Worm (Caenorhabditis elegans): Measurements from ENCODE around the gene ugt-60.
A peak's percentile ranks its signal among the peaks of the same experiment; 100 is the strongest.
"Not testable (repeated sequence)": the region's sequence is repeated elsewhere in the genome, so short reads cannot be mapped to it uniquely, and the experiment has no call there.

The ugt-60 gene

DNA sequence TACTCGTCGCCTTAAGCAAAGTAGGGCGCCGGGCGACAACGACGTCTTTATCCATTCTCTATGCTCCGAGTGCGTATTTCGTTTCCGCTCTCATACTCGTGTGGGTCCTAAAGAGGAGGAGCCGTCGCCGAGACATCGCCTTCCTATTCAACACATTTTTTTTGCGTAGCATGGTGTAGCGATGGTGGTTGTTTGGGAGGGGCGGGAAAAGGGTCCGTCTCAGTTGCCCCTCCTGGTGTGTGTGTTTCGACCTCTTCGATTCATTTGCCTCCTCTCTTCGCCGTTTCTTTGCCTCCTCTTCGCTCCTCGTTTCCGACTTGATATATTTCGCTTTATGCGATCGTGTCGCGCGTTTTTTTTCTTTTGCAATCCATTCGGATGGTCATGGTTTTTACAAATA is 22.9 kb upstream of the ugt-60 start:
- TF ChIP-seq him-1 (tag; optimal IDR thresholded peaks at IDR 0.05) (no peak), W03F9.2 (tag; optimal IDR thresholded peaks at IDR 0.05) (no peak), dao-5 (tag; optimal IDR thresholded peaks at IDR 0.05) (no peak)

DNA sequence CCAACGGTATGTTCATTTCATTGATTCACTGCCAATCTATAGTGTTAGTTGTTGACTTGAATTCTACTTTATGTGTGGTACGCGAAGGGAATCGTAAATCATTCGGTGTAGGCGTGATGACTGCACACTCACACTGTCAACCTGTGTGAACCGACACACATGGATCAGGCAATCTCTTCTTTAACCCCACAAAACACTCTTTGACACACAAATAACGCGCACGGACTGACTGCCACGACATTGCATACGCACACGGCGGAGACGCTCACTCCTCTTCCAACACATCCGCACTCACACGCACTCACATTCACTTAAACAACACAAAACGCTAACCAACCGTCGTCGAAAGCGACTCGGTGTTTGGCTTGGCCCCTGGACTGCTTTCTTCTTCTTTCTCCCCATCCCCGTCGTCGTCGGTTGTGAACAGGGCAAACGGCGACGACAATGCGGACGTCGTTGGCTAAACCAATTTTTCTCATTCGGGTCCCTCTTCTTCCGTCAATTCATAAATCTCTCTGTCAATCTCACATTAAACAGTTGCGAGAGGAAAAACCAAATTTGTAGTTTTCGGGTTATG is 21.4 kb upstream of the ugt-60 start:
- TF ChIP-seq W03F9.2 (tag; optimal IDR thresholded peaks at IDR 0.05): no peak
- no peak for TF ChIP-seq him-1 (tag; optimal IDR thresholded peaks at IDR 0.05)
- TF ChIP-seq dao-5 (tag; optimal IDR thresholded peaks at IDR 0.05): no peak

DNA sequence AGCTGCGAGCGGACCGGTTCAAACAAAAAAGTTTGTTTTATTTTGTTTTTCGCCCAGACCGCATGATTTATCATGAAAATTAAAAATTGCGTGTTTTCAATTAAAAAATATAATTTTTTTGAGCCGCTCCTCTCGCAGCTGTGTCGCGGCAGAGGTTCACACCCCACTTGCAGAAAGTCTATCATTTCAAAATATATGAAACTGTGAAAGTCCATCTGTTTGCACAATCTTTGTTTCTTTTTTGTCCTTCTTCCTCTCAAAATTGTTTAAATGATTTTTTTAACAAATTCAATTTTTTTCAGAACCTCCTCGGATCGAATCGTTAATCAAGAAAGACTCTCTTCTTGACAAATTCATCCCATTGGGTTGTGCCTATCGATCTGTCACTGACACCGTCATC is 20.7 kb upstream of the ugt-60 start, which contains the start of gene tlk-1:
tlk-1 (plus strand) TSS at position 301 of the 400 bp plus-strand sequence.
- no peak for TF ChIP-seq dao-5 (tag; optimal IDR thresholded peaks at IDR 0.05)

DNA sequence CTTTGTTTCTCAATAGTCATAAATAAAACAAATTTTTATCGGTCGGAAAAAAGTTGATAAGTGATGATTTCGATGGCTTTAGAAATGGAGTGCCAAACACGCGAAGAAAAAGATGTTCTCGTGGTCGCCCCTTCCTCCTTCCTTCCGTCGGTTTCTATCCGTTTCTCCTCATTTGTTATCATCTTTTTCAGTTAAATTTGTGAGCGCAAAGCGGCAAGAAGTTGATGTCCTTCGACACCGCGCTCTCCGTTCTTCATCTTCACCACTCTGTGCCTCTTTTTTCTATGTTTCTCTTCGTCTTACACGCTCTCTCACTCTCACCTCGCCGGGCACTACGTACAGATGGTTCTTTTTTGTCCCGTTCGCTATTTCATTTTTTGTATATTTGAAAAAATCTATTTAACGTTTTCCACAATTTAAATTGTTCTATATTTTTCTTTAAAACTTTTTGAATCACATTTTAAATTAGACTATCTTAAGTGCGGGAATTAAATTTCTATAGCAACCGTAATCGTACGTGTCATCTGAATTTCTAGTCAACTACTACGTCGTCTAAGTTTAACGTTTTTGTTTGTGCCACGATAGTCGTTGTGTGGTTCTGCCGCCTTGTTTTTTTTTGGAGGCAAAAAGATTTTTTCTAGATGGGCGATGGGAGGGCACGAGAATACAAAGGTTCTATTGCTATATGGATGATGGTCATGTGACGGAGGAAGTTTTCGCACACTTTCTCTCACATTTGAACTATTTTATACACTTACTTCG is 20.0 kb upstream of the ugt-60 start:
- TF ChIP-seq him-1 (tag; optimal IDR thresholded peaks at IDR 0.05): no peak
- TF ChIP-seq W03F9.2 (tag; optimal IDR thresholded peaks at IDR 0.05): no peak
- no peak for TF ChIP-seq dao-5 (tag; optimal IDR thresholded peaks at IDR 0.05)

DNA sequence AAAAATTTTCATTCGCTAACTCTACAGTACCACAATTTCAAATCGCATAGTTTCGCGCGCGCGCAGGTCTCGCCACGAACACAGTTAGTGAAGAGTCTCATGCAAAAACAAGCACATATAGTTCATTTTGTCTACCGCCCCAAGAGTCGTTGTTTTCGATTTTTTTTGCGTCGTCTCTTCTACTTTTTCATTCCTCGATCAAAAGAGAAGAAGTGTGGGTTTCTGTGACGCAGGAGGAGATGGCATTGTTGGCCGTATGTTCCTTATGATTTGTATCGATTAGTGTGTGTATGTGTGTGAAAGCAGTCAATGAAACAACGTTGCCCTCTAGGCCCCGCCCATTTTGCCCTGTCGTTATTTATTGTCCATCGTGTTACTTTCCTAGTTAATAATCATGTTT is 19.0 kb upstream of the ugt-60 start:
- TF ChIP-seq W03F9.2 (tag; optimal IDR thresholded peaks at IDR 0.05): no peak
- TF ChIP-seq dao-5 (tag; optimal IDR thresholded peaks at IDR 0.05): no peak
- TF ChIP-seq him-1 (tag; optimal IDR thresholded peaks at IDR 0.05): no peak

DNA sequence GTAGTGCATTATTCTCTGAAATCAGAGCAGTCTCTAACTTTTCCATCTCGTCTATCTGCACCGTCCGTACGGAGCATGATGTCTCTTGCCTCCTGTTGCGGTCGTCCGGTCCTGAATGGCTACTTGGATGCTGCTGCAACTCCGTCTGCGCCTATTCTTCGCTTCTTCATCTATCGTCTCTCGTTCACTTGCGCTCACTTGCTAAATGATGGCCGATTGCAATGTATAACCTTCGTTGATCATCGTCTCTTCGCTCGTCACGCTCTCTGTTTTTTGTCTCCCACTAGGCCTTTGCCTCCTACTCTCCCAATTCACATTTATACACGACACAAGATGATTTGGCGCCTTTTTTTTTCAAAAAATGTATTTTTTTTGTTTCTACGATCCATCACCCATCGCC is 18.5 kb upstream of the ugt-60 start:
- peak; percentile 14 for TF ChIP-seq W03F9.2 (tag; optimal IDR thresholded peaks at IDR 0.05)
- no peak for TF ChIP-seq dao-5 (tag; optimal IDR thresholded peaks at IDR 0.05)
- peak; percentile 35 for TF ChIP-seq him-1 (tag; optimal IDR thresholded peaks at IDR 0.05)

DNA sequence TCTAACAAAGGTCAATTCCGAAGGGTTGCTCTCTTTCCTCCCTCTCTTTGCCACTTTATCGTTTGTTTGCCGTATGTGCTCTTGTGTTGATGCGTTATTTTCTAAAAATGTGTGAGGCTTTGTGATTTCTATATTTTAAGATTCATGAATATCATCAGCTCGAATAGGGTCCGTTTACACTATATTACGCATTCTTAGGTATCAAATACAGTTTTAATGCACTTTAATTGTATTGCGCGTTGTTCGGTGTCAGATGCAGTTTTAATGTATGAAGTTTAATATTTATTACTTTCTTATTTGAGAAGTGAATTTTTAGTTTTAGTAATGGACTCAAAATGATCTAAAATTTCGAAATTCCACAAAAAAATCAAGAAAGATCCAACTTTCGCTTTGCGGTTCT is 17.6 kb upstream of the ugt-60 start, which contains the start of gene bud-31:
bud-31 (minus strand) TSS at position 101 of the 400 bp plus-strand sequence.
- no peak for TF ChIP-seq W03F9.2 (tag; optimal IDR thresholded peaks at IDR 0.05)
- TF ChIP-seq him-1 (tag; optimal IDR thresholded peaks at IDR 0.05): no peak
- TF ChIP-seq dao-5 (tag; optimal IDR thresholded peaks at IDR 0.05): no peak

DNA sequence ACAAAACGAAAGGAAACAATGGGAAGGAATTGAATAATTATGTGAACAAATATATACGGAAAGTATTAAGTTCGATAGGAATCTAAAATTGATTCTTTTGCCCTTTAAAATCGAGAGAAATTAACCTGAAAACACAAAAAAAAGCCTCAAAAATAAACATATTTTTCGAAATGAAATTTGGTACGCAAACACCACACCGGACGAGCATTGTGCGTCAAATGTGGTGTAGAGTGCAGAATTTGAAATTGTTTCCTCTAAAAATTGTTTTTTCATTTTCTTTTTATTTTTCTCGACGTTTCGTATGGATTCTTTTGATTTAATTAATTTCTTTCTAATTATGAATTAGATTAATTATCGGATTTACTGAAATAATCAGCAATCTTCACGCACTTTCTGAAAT is 16.5 kb upstream of the ugt-60 start:
- TF ChIP-seq him-1 (tag; optimal IDR thresholded peaks at IDR 0.05) (no peak), W03F9.2 (tag; optimal IDR thresholded peaks at IDR 0.05) (no peak), dao-5 (tag; optimal IDR thresholded peaks at IDR 0.05) (no peak)

DNA sequence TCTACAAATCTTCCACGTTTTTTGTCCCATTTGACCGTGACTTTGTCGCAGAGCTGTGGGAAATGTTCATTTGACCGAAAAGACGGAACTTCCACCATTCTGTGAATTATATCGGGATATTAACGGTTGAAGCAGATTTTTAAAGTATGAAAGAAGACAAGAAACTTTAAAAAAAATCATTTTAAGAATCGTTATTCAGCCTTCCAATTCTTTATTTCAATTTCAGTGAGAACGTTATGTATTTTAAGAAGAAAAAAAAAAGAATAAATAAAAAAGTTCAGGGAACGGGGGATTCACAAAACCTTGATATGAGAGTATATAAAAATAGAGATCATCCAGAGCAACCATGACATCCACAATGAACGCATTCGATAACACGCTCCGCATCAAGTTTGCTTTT is 15.6 kb upstream of the ugt-60 start, which contains the start of gene set-3:
set-3 (minus strand) TSS at position 101 of the 400 bp plus-strand sequence.
- no peak for TF ChIP-seq W03F9.2 (tag; optimal IDR thresholded peaks at IDR 0.05)
- no peak for TF ChIP-seq dao-5 (tag; optimal IDR thresholded peaks at IDR 0.05)
- no peak for TF ChIP-seq him-1 (tag; optimal IDR thresholded peaks at IDR 0.05)

DNA sequence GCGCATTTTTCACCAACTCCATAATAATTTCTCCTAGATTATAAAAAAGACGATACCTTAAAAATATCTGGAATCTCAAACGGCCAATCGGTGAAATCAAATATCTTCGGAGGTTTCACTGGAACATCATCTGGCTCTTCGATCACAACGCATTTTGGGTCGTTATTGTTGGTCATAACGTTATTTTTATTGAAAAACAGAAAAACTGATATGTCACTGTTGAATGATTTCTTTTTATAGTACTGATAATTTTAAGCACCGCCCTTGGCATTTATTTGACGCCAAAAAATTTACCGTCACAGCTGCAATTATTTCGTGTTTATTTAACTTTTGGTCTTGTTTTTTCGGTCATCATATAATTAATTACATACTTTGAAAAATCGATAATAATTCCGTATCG is 11.2 kb upstream of the ugt-60 start, which contains the start of gene best-5:
best-5 (minus strand) TSS at position 210 of the 400 bp plus-strand sequence.
- TF ChIP-seq W03F9.2 (tag; optimal IDR thresholded peaks at IDR 0.05) (no peak), him-1 (tag; optimal IDR thresholded peaks at IDR 0.05) (no peak), dao-5 (tag; optimal IDR thresholded peaks at IDR 0.05) (no peak)

DNA sequence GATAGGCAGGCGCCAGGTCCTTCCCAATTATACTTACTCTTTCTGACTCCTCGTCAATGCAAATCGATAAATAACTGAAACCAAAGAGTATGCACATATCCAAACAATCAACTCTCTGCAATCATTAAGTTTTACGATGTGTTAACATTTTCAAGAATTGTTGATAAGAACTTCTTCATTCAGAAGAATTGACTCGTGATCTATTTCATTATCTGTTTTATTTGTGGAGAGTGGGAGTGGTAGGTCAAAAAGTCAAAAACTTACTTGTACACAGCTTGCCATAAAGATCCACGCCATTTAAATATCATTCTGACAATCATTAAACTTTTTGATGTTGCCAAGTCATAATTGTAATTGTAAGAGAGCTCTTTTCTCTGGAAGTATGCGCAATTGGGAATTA is 10.5 kb upstream of the ugt-60 start:
- TF ChIP-seq W03F9.2 (tag; optimal IDR thresholded peaks at IDR 0.05) (no peak), him-1 (tag; optimal IDR thresholded peaks at IDR 0.05) (no peak), dao-5 (tag; optimal IDR thresholded peaks at IDR 0.05) (no peak)

DNA sequence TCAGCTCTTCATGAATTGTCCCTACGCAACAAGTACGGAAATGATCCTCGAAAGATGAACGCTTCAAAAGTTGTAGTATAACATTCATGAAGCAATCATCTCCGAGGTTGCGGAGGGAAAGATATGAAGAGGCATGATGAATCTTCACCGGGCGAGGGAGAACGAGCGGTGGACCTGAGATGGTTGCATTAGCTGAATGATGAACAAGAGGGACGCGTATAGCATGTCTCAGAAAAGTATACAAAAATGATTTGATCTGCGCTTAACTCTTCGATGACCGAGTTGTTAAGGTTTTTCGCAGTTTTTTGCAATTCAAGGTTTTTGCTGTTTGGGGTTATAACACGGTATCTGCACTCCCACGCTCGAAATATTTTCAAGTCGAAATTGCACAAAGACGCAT is 7.1 kb upstream of the ugt-60 start, which contains the start of gene C07A9.10:
C07A9.10 (minus strand) TSS at position 101 of the 400 bp plus-strand sequence.
- TF ChIP-seq dao-5 (tag; optimal IDR thresholded peaks at IDR 0.05) (no peak), W03F9.2 (tag; optimal IDR thresholded peaks at IDR 0.05) (no peak), him-1 (tag; optimal IDR thresholded peaks at IDR 0.05) (no peak)

DNA sequence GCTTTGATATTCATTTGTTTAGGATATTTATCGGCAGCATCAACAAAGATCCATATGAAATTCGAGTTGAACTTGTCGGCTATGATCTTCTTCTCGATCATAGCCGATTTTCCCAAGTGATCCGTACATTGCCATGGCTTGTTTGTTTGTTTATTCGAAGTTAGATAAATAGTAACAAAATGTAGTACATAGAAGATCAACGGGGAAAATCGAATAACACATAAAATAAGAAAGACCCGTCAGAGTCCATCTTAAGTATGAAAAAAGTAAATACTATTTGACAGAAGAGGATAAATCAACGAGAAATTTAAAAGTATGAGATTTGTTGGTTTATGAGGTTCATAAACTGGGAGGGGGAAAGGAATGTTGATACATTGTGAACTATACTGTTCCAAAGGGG is 3.9 kb upstream of the ugt-60 start, which contains the start of gene C07A9.5:
C07A9.5 (minus strand) TSS at position 101 of the 400 bp plus-strand sequence.
- TF ChIP-seq him-1, dao-5, W03F9.2 (tag; optimal IDR thresholded peaks at IDR 0.05): not testable (repeated sequence)

DNA sequence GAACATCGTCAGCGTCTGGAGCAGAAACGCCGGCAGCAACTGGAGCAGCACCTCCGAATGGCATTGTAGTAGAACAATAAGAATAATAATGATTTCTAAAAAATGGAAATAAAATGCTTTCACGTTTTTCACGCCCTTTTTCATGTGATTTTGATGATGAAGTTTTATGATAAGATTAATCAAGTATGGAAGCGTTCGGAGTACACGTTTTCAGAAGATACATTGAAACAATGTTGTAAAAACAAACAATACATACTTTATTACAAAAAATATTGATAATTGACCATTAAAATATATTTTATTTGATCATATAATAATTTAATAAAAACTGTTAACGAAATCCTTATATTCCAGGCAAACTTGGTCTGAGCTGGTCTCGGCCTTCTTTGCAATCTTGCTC is 2.4 kb upstream of the ugt-60 start, which contains the start of gene C07A9.13:
C07A9.13 (minus strand) TSS at position 101 of the 400 bp plus-strand sequence.
- not testable (repeated sequence) for TF ChIP-seq W03F9.2, dao-5, him-1 (tag; optimal IDR thresholded peaks at IDR 0.05)

Data from whole organism, L4/young adult.